4 worm cellular contexts compared by ENCODE assay signal in genomic region chrIV:1904072-1904671, ce11.
TF ChIP-seq lines count a peak whose summit lies in the region.

No protein-coding gene starts in this region.

TF ChIP-seq in whole organism, L2 larva, 48 proteins besides CTCF, POLR2A, EP300 and RAD21:
- no peak for TF ChIP-seq nhr-21 (tag; optimal IDR thresholded peaks at IDR 0.05; lab: Kevin White, UChicago)
- peak; percentile 42 to 68 for TF ChIP-seq lsy-2 (tag; optimal IDR thresholded peaks at IDR 0.05; lab: Kevin White, UChicago)

TF ChIP-seq in whole organism, L4 larva, 104 proteins besides CTCF, POLR2A, EP300 and RAD21:
- TF ChIP-seq lsy-2 (tag; optimal IDR thresholded peaks at IDR 0.05; lab: Kevin White, UChicago) (peak in 1 of 2 experiments; percentile 66), nhr-237 (tag; optimal IDR thresholded peaks at IDR 0.05; lab: Kevin White, UChicago) (no peak), duxl-1 (tag; optimal IDR thresholded peaks at IDR 0.05; lab: Kevin White, UChicago; ENCODE audit: poor library complexity) (peak; percentile 95), hmg-1.1 (GFP tag; IDR thresholded peaks at IDR 0.05; lab: Robert Waterston, UW) (0 out of 2 replicates have a peak, but pooled peaks have one; percentile 6), set-16 (GFP tag; IDR thresholded peaks at IDR 0.05; lab: Robert Waterston, UW) (peak; percentile 80), unc-62 (GFP tag; optimal IDR thresholded peaks at IDR 0.05 in 1 of 2; lab: Kevin White, UChicago) (peak in 1 of 2 experiments; percentile 78), unc-62 (tag; optimal IDR thresholded peaks at IDR 0.05; lab: Kevin White, UChicago) (no peak)

TF ChIP-seq in whole organism, late embryonic, 69 proteins besides CTCF, POLR2A, EP300 and RAD21:
- TF ChIP-seq elt-2 (tag; optimal IDR thresholded peaks at IDR 0.05; lab: Kevin White, UChicago), result peak; percentile 42
- no peak for TF ChIP-seq hlh-15 (tag; optimal IDR thresholded peaks at IDR 0.05; lab: Kevin White, UChicago)
- no peak for TF ChIP-seq ceh-24 (tag; optimal IDR thresholded peaks at IDR 0.05; lab: Kevin White, UChicago)
- TF ChIP-seq ceh-48 (tag; optimal IDR thresholded peaks at IDR 0.05; lab: Kevin White, UChicago), result peak; percentile 12
- TF ChIP-seq nfya-1 (tag; optimal IDR thresholded peaks at IDR 0.05; lab: Kevin White, UChicago), result peak; percentile 92
- TF ChIP-seq hlh-6 (tag; optimal IDR thresholded peaks at IDR 0.05; lab: Kevin White, UChicago), result no peak
- TF ChIP-seq ref-2 (tag; optimal IDR thresholded peaks at IDR 0.05; lab: Kevin White, UChicago), result no peak
- no peak for TF ChIP-seq ahr-1 (tag; optimal IDR thresholded peaks at IDR 0.05; lab: Kevin White, UChicago)
- TF ChIP-seq ceh-22 (tag; optimal IDR thresholded peaks at IDR 0.05; lab: Kevin White, UChicago), result no peak
- no peak for TF ChIP-seq lin-11 (tag; optimal IDR thresholded peaks at IDR 0.05; lab: Kevin White, UChicago)
- no peak for TF ChIP-seq pqm-1 (tag; optimal IDR thresholded peaks at IDR 0.05; lab: Kevin White, UChicago)
- no peak for TF ChIP-seq dve-1 (tag; optimal IDR thresholded peaks at IDR 0.05; lab: Kevin White, UChicago)
- no peak for TF ChIP-seq sox-2 (GFP tag; IDR thresholded peaks at IDR 0.05; lab: Robert Waterston, UW)
- TF ChIP-seq sdc-2 (tag; optimal IDR thresholded peaks at IDR 0.05; lab: Kevin White, UChicago), result no peak
- TF ChIP-seq nhr-11 (tag; optimal IDR thresholded peaks at IDR 0.05; lab: Kevin White, UChicago), result no peak
- TF ChIP-seq ceh-30 (tag; optimal IDR thresholded peaks at IDR 0.05; lab: Kevin White, UChicago), result no peak

TF ChIP-seq in whole organism, mixed stage, embryonic, 35 proteins besides CTCF, POLR2A, EP300 and RAD21:
- TF ChIP-seq tbx-8 (GFP tag; optimal IDR thresholded peaks at IDR 0.05; lab: Kevin White, UChicago) (no peak), sptf-1 (tag; optimal IDR thresholded peaks at IDR 0.05; lab: Kevin White, UChicago) (peak; percentile 20), ces-1 (GFP tag; optimal IDR thresholded peaks at IDR 0.05; lab: Kevin White, UChicago) (no peak), cnd-1 (tag; optimal IDR thresholded peaks at IDR 0.05; lab: Kevin White, UChicago) (peak; percentile 65), lin-13 (tag; optimal IDR thresholded peaks at IDR 0.05; lab: Kevin White, UChicago) (no peak), ceh-43 (GFP tag; optimal IDR thresholded peaks at IDR 0.05; lab: Kevin White, UChicago) (no peak), mep-1 (tag; optimal IDR thresholded peaks at IDR 0.05; lab: Kevin White, UChicago) (no peak), lin-32 (GFP tag; optimal IDR thresholded peaks at IDR 0.05; lab: Kevin White, UChicago) (peak; percentile 80), nhr-76 (tag; optimal IDR thresholded peaks at IDR 0.05; lab: Kevin White, UChicago) (no peak), ztf-11 (tag; optimal IDR thresholded peaks at IDR 0.05; lab: Kevin White, UChicago) (no peak), elt-1 (tag; optimal IDR thresholded peaks at IDR 0.05; lab: Kevin White, UChicago; ENCODE audit: borderline replicate concordance, insufficient read depth) (no peak), mls-2 (tag; optimal IDR thresholded peaks at IDR 0.05; lab: Kevin White, UChicago) (peak; percentile 79), bed-3 (GFP tag; optimal IDR thresholded peaks at IDR 0.05; lab: Kevin White, UChicago) (no peak), ceh-83 (GFP tag; optimal IDR thresholded peaks at IDR 0.05; lab: Kevin White, UChicago) (no peak), drap-1 (GFP tag; optimal IDR thresholded peaks at IDR 0.05; lab: Kevin White, UChicago) (peak; percentile 31), blmp-1 (tag; optimal IDR thresholded peaks at IDR 0.05; lab: Kevin White, UChicago) (no peak), zip-8 (tag; optimal IDR thresholded peaks at IDR 0.05; lab: Kevin White, UChicago) (no peak), snpc-4 (tag; optimal IDR thresholded peaks at IDR 0.05; lab: Kevin White, UChicago) (no peak), lsy-2 (tag; optimal IDR thresholded peaks at IDR 0.05; lab: Kevin White, UChicago) (peak; percentile 70), unc-39 (tag; optimal IDR thresholded peaks at IDR 0.05; lab: Kevin White, UChicago) (no peak)
